Worm (Caenorhabditis elegans): Measurements from ENCODE around the gene srw-6.

ce11 chrV:3800378-3800777 lies 8.1 kb upstream of the srw-6 start, which contains the start of gene srt-30:
- TF ChIP-seq skn-1 (tag; optimal IDR thresholded peaks at IDR 0.05) (no peak), tbx-2 (tag; optimal IDR thresholded peaks at IDR 0.05) (no peak), sea-2 (GFP tag; optimal IDR thresholded peaks at IDR 0.05) (no peak)
